Fruit fly (Drosophila melanogaster): ENCODE results near the gene IM33.

dm6 chr2L:3711665-3712064, 15.2 kb upstream of the IM33 start, which contains the start of gene cutlet:
- TF ChIP-seq Hr83 (GFP tag; optimal IDR thresholded peaks at IDR 0.05; ENCODE audit: poor library complexity, severe bottlenecking) (no peak), dmrt93B (GFP tag; optimal IDR thresholded peaks at IDR 0.05) (no peak), Myc (optimal IDR thresholded peaks at IDR 0.05) (no peak), dl (GFP tag; optimal IDR thresholded peaks at IDR 0.05; ENCODE audit: insufficient read depth in 1 of 2, partially characterized antibody in 2 of 2) (no peak), GATAd (GFP tag; optimal IDR thresholded peaks at IDR 0.05) (no peak), br (GFP tag; optimal IDR thresholded peaks at IDR 0.05) (no peak), N (GFP tag; optimal IDR thresholded peaks at IDR 0.05) (no peak)

Data from whole organism, wandering third instar larva.